Fruit fly (Drosophila melanogaster): ENCODE results near the gene Ugalt.
A peak's percentile ranks its signal among the peaks of the same experiment; 100 is the strongest.

Gene Ugalt

dm6 chrX:2653533-2654296 lies 49.9 kb downstream of the Ugalt start:
- TF ChIP-seq pan (optimal IDR thresholded peaks at IDR 0.05) (no peak), psq (optimal IDR thresholded peaks at IDR 0.05) (no peak), usp (GFP tag; optimal IDR thresholded peaks at IDR 0.05) (no peak), EcR (GFP tag; optimal IDR thresholded peaks at IDR 0.05) (no peak), Dll (optimal IDR thresholded peaks at IDR 0.05) (no peak), CG8478 (optimal IDR thresholded peaks at IDR 0.05) (no peak)

DNA sequence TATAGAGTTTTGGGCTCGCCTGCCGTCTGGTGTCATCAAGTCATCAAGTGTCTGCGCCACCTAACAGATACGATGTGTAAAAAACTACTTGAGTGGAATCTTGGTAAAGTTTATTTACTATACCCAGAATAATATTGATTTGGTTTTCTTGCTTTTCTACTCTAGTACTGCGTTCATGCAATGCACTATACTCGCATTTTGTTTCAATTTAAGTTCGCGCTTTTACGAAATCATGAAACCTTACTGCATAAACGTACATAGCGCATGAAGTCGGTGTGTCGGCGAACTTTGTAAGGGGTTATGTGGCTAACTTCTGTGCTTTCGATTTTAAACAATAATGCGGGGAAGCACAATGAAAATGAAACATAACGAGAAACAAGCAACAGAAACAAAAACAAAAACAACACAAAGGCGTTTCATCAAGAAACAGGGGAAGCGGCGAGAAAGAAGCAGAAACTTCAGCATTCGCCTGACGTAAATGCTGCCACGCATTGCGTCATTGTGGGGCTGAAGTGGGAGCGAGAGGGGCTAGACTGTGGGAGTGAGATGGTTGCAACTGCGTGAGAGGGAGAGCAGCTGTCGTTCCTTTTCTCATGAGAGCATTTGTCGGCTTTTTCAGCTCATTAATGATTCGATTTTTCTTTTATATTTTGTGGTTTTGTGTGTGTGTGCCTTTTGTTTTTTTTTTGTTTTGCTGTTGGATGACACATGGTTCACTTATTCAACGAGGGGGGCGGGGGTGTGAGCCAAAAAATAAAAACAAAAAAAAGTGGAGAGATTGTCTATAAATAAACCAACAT lies 51.3 kb downstream of the Ugalt start:
- no peak for TF ChIP-seq EcR (GFP tag; optimal IDR thresholded peaks at IDR 0.05)
- peak; percentile 7 for TF ChIP-seq Dll (optimal IDR thresholded peaks at IDR 0.05)

DNA sequence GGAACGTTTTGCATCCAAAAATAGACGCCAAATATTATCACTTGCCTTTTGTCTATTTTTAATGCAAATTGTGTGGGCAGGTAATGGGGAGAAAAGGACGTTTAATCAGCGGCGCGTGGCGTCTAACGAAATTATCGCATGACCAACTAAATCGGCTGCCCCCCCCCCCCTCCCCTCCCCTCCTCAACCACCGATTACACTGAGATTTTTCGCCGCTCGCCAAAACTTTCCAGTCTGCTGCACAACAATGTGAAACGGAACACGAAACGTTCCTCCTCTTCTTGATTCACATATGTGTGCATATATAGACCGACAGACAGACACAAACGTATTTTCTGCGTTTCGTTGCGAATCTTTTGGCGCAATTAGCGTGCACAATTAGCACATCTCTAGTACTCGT lies 52.5 kb downstream of the Ugalt start:
- no peak for TF ChIP-seq Dll (optimal IDR thresholded peaks at IDR 0.05)
- TF ChIP-seq EcR (GFP tag; optimal IDR thresholded peaks at IDR 0.05): no peak
- TF ChIP-seq CG8478 (optimal IDR thresholded peaks at IDR 0.05): no peak
- TF ChIP-seq pan (optimal IDR thresholded peaks at IDR 0.05): no peak
- TF ChIP-seq usp (GFP tag; optimal IDR thresholded peaks at IDR 0.05): no peak
